Fruit fly (Drosophila melanogaster) whole organism, embryonic: ENCODE results near the gene Grasp65.
A peak's percentile ranks its signal among the peaks of the same experiment; 100 is the strongest.

ENCODE experiments used
- CG10147 ChIP-seq: fragments of 200-800 bp; sonication (Bioruptor generic); optimal IDR thresholded peaks from 2 replicates; lab custom pipeline; 2019; ENCODE audit warnings: missing biosample characterization, mild to moderate bottlenecking, missing genetic modification characterization, moderate library complexity
- CG10209 ChIP-seq: fragments of 200-800 bp; sonication (Bioruptor generic); optimal IDR thresholded peaks from 3 replicates; lab custom pipeline; 2017; ENCODE audit warnings: missing biosample characterization, mild to moderate bottlenecking, missing genetic modification characterization, missing genetic modification reagents
- CG10462 ChIP-seq: fragments of 200-800 bp; sonication (Bioruptor generic); optimal IDR thresholded peaks from 2 replicates; lab custom pipeline; 2016; ENCODE audit warnings: missing biosample characterization, missing genetic modification characterization
- CG11560 ChIP-seq: fragments of 200-800 bp; sonication (Bioruptor generic); IDR thresholded peaks from 3 replicates; pipeline ENCODE4 v1.3.6; 2022; ENCODE audit warnings: missing biosample characterization, missing genetic modification characterization
- CG12071 ChIP-seq: fragments of 200-800 bp; sonication (Bioruptor generic); optimal IDR thresholded peaks from 3 replicates; lab custom pipeline; 2018; ENCODE audit warnings: missing biosample characterization, mild to moderate bottlenecking, missing genetic modification characterization
- CG12942 ChIP-seq: fragments of 200-800 bp; sonication (Bioruptor generic); optimal IDR thresholded peaks from 3 replicates; lab custom pipeline; 2016; ENCODE audit warnings: missing biosample characterization, missing genetic modification characterization
- CG13775 ChIP-seq: fragments of 200-800 bp; sonication (Bioruptor generic); optimal IDR thresholded peaks from 3 replicates; lab custom pipeline; 2017; ENCODE audit warnings: missing biosample characterization, mild to moderate bottlenecking, missing genetic modification characterization
- CG14710 ChIP-seq: fragments of 200-800 bp; sonication (Bioruptor generic); optimal IDR thresholded peaks from 3 replicates; lab custom pipeline; 2019; ENCODE audit warnings: missing biosample characterization, mild to moderate bottlenecking, missing genetic modification characterization, moderate library complexity
- CG15696 ChIP-seq: fragments of 200-800 bp; sonication (Bioruptor generic); optimal IDR thresholded peaks from 2 replicates; lab custom pipeline; 2019; ENCODE audit warnings: missing biosample characterization, mild to moderate bottlenecking, missing genetic modification characterization, moderate library complexity
- CG17912 ChIP-seq: fragments of 200-800 bp; sonication (Bioruptor generic); optimal IDR thresholded peaks from 2 replicates; lab custom pipeline; 2018; ENCODE audit warnings: missing biosample characterization, mild to moderate bottlenecking, missing genetic modification characterization
- CG32532 ChIP-seq: fragments of 200-800 bp; sonication (Bioruptor generic); IDR thresholded peaks from 2 replicates; pipeline ENCODE4 v1.3.6; 2022; ENCODE audit warnings: missing biosample characterization, missing genetic modification characterization
- CG33557 ChIP-seq: fragments of 200-800 bp; sonication (Bioruptor generic); optimal IDR thresholded peaks from 2 replicates; lab custom pipeline; 2019; ENCODE audit warnings: missing biosample characterization, mild to moderate bottlenecking, missing genetic modification characterization, moderate library complexity
- CG34224 ChIP-seq: fragments of 200-800 bp; sonication (Bioruptor generic); IDR thresholded peaks from 3 replicates; pipeline ENCODE4 v1.3.6; 2022; ENCODE audit warnings: missing biosample characterization, missing genetic modification characterization; ENCODE audit not compliant: partially characterized antibody
- CG34422 ChIP-seq: fragments of 200-800 bp; sonication (Bioruptor generic); IDR thresholded peaks from 3 replicates; pipeline ENCODE4 v1.3.6; 2022; ENCODE audit warnings: missing biosample characterization, missing genetic modification characterization
- CG43689 ChIP-seq: fragments of 200-800 bp; sonication (Bioruptor generic); IDR thresholded peaks from 2 replicates; pipeline ENCODE4 v1.3.6; 2022; ENCODE audit warnings: missing biosample characterization, missing genetic modification characterization
- CG6683 ChIP-seq: fragments of 200-800 bp; sonication (Bioruptor generic); optimal IDR thresholded peaks from 2 replicates; lab custom pipeline; 2017; ENCODE audit warnings: missing biosample characterization, mild to moderate bottlenecking, missing genetic modification characterization, missing genetic modification reagents
- CG6791 ChIP-seq: fragments of 200-800 bp; sonication (Bioruptor generic); IDR thresholded peaks from 3 replicates; pipeline ENCODE4 v1.3.6; 2022; ENCODE audit warnings: missing biosample characterization, missing genetic modification characterization; ENCODE audit not compliant: partially characterized antibody
- CG7745 ChIP-seq: fragments of 200-800 bp; sonication (Bioruptor generic); optimal IDR thresholded peaks from 2 replicates; lab custom pipeline; 2018; ENCODE audit warnings: missing biosample characterization, mild to moderate bottlenecking, missing genetic modification characterization, moderate library complexity
- CG7786 ChIP-seq: fragments of 200-800 bp; sonication (Bioruptor generic); optimal IDR thresholded peaks from 2 replicates; lab custom pipeline; 2016; ENCODE audit warnings: missing biosample characterization, missing genetic modification characterization
- CG8089 ChIP-seq: fragments of 200-800 bp; sonication (Bioruptor generic); optimal IDR thresholded peaks from 3 replicates; lab custom pipeline; 2016; ENCODE audit warnings: missing biosample characterization, missing genetic modification characterization
- CG8478 ChIP-seq: fragments of >200 bp; optimal IDR thresholded peaks from 2 replicates; lab custom pipeline; 2018
- CG9609 ChIP-seq: fragments of 200-800 bp; sonication (Bioruptor generic); optimal IDR thresholded peaks from 3 replicates; lab custom pipeline; 2016; ENCODE audit warnings: missing biosample characterization, missing genetic modification characterization
- CG9932 ChIP-seq: fragments of 200-800 bp; sonication (Bioruptor generic); IDR thresholded peaks from 2 replicates; pipeline ENCODE4 v1.3.6; 2022; ENCODE audit warnings: missing biosample characterization, missing genetic modification characterization
- CHES-1-like ChIP-seq: fragments of 200-800 bp; sonication (Bioruptor generic); optimal IDR thresholded peaks from 2 replicates; lab custom pipeline; 2016; ENCODE audit warnings: missing biosample characterization, missing genetic modification characterization
- Camta ChIP-seq: fragments of 200-800 bp; sonication (Bioruptor generic); optimal IDR thresholded peaks from 2 replicates; lab custom pipeline; 2016; ENCODE audit warnings: missing biosample characterization, missing genetic modification characterization
- D19A ChIP-seq: fragments of 200-800 bp; optimal IDR thresholded peaks from 3 replicates; lab custom pipeline; 2019; ENCODE audit warnings: missing biosample characterization, mild to moderate bottlenecking, missing genetic modification characterization, moderate library complexity
- Dek ChIP-seq: fragments of 200-800 bp; sonication (Bioruptor generic); optimal IDR thresholded peaks from 3 replicates; lab custom pipeline; 2019; ENCODE audit warnings: missing biosample characterization, mild to moderate bottlenecking, missing genetic modification characterization, moderate library complexity
- E2f1 ChIP-seq: fragments of 200-800 bp; sonication (Bioruptor generic); IDR thresholded peaks from 2 replicates; pipeline ENCODE4 v1.3.6; 2022; ENCODE audit warnings: missing biosample characterization, missing genetic modification characterization
- Hr39 ChIP-seq: fragments of >200 bp; optimal IDR thresholded peaks from 2 replicates; lab custom pipeline; 2017
- Lpt ChIP-seq: fragments of >200 bp; optimal IDR thresholded peaks from 2 replicates; lab custom pipeline; 2018; ENCODE audit warnings: missing biosample characterization, missing genetic modification characterization
- Max ChIP-seq: fragments of 200-800 bp; sonication (Bioruptor generic); optimal IDR thresholded peaks from 2 replicates; lab custom pipeline; 2016; ENCODE audit warnings: missing biosample characterization, mild to moderate bottlenecking, missing genetic modification characterization
- Myb ChIP-seq: fragments of 200-800 bp; sonication (Bioruptor generic); optimal IDR thresholded peaks from 2 replicates; lab custom pipeline; 2016; ENCODE audit warnings: missing biosample characterization, missing genetic modification characterization
- NC2α ChIP-seq: fragments of 200-800 bp; sonication (Bioruptor generic); optimal IDR thresholded peaks from 2 replicates; lab custom pipeline; 2016; ENCODE audit warnings: missing biosample characterization, missing genetic modification characterization
- Ravus ChIP-seq: fragments of 200-800 bp; sonication (Bioruptor generic); IDR thresholded peaks from 2 replicates; pipeline ENCODE4 v1.3.6; 2022; ENCODE audit warnings: missing biosample characterization, missing genetic modification characterization
- Sin3A ChIP-seq: fragments of >200 bp; optimal IDR thresholded peaks from 2 replicates; lab custom pipeline; 2018
- Trl ChIP-seq, 3 experiments: fragments of >200 bp in 2 of 3; fragments of 200-800 bp in 1 of 3; sonication (Bioruptor generic) in 1 of 3; optimal IDR thresholded peaks; 2 replicates in 1 of 3; 3 replicates in 2 of 3; lab custom pipeline; 2016 to 2017; ENCODE audit warnings: missing biosample characterization in 1 of 3, missing genetic modification characterization in 1 of 3
- ac ChIP-seq: fragments of 200-800 bp; sonication (Bioruptor generic); optimal IDR thresholded peaks from 3 replicates; lab custom pipeline; 2017; ENCODE audit warnings: missing biosample characterization, mild to moderate bottlenecking, missing genetic modification characterization
- az2 ChIP-seq: fragments of 200-800 bp; sonication (Bioruptor generic); optimal IDR thresholded peaks from 3 replicates; lab custom pipeline; 2016; ENCODE audit warnings: missing biosample characterization, missing genetic modification characterization
- bbx ChIP-seq: fragments of 200-800 bp; sonication (Bioruptor generic); IDR thresholded peaks from 2 replicates; pipeline ENCODE4 v1.3.6; 2022; ENCODE audit warnings: missing biosample characterization, missing genetic modification characterization; ENCODE audit not compliant: partially characterized antibody
- bsh ChIP-seq, 2 experiments: fragments of 200-800 bp; sonication (Bioruptor generic); optimal IDR thresholded peaks; 2 replicates each; lab custom pipeline; 2017 to 2018; ENCODE audit warnings: mild to moderate bottlenecking in 2 of 2, missing biosample characterization in 2 of 2, missing genetic modification characterization in 2 of 2, moderate library complexity in 1 of 2
- chif ChIP-seq, 2 experiments: fragments of 200-800 bp; sonication (Bioruptor generic); optimal IDR thresholded peaks; 3 replicates each; lab custom pipeline; 2016; ENCODE audit warnings: missing biosample characterization in 2 of 2, missing genetic modification characterization in 2 of 2
- dan ChIP-seq: fragments of 200-800 bp; sonication (Bioruptor generic); IDR thresholded peaks from 2 replicates; pipeline ENCODE4 v1.3.6; 2022; ENCODE audit warnings: missing biosample characterization, missing genetic modification characterization
- dimm ChIP-seq: fragments of 200-800 bp; sonication (Bioruptor generic); IDR thresholded peaks from 2 replicates; pipeline ENCODE4 v1.3.6; 2022; ENCODE audit warnings: missing biosample characterization, missing genetic modification characterization
- dpn ChIP-seq, 2 experiments: fragments of 200-800 bp; sonication (Bioruptor generic); optimal IDR thresholded peaks; 3 replicates each; lab custom pipeline; 2016; ENCODE audit warnings: missing biosample characterization in 2 of 2, missing genetic modification characterization in 2 of 2
- inv ChIP-seq: fragments of 200-800 bp; sonication (Bioruptor generic); IDR thresholded peaks from 2 replicates; pipeline ENCODE4 v1.3.6; 2022; ENCODE audit warnings: missing biosample characterization, missing genetic modification characterization; ENCODE audit not compliant: partially characterized antibody
- lab ChIP-seq: fragments of 200-800 bp; sonication (Bioruptor generic); optimal IDR thresholded peaks from 3 replicates; lab custom pipeline; 2017; ENCODE audit warnings: missing biosample characterization, missing genetic modification characterization, mild to moderate bottlenecking, moderate library complexity, missing genetic modification reagents
- nerfin-1 ChIP-seq: fragments of 200-800 bp; sonication (Bioruptor generic); optimal IDR thresholded peaks from 3 replicates; lab custom pipeline; 2019; ENCODE audit warnings: missing biosample characterization, mild to moderate bottlenecking, missing genetic modification characterization, moderate library complexity
- pnt ChIP-seq: fragments of 200-800 bp; sonication (Bioruptor generic); optimal IDR thresholded peaks from 3 replicates; lab custom pipeline; 2016; ENCODE audit warnings: missing biosample characterization, missing genetic modification characterization
- run ChIP-seq: fragments of 200-800 bp; sonication (Bioruptor generic); optimal IDR thresholded peaks from 3 replicates; lab custom pipeline; 2018; ENCODE audit warnings: missing biosample characterization, mild to moderate bottlenecking, missing genetic modification characterization
- stc ChIP-seq: fragments of 200-800 bp; sonication (Bioruptor generic); IDR thresholded peaks from 2 replicates; pipeline ENCODE4 v1.3.6; 2022; ENCODE audit warnings: missing biosample characterization, missing genetic modification characterization
- tna ChIP-seq: fragments of 200-800 bp; sonication (Bioruptor generic); IDR thresholded peaks from 2 replicates; pipeline ENCODE4 v1.3.6; 2022; ENCODE audit warnings: missing biosample characterization, missing genetic modification characterization; ENCODE audit not compliant: partially characterized antibody

The Grasp65 gene

dm6 chr3L:19910054-19910414, 14.7 kb upstream of the Grasp65 start, which contains the start of the genes Mi-2 and Prp3 (continued):
- TF ChIP-seq dpn (GFP tag; optimal IDR thresholded peaks at IDR 0.05; lab: Kevin White, UChicago) (peak in 1 of 2 experiments; percentile 17), CG8089 (no peak), bbx (0 out of 2 replicates have a peak, but pooled peaks have one; percentile 15), pnt (GFP tag; lab: Kevin White, UChicago) (no peak), Dek (tag; lab: Kevin White, UChicago) (peak; percentile 8), NC2α (GFP tag; lab: Kevin White, UChicago) (no peak), CG10209 (GFP tag; lab: Kevin White, UChicago) (no peak), Trl (optimal IDR thresholded peaks at IDR 0.05; lab: Kevin White, UChicago) (peak in 1 of 2 experiments; percentile 80), Trl (GFP tag; optimal IDR thresholded peaks at IDR 0.05; lab: Kevin White, UChicago) (peak; percentile 74), Camta (GFP tag; lab: Kevin White, UChicago) (no peak), CG7745 (tag; lab: Kevin White, UChicago) (peak; percentile 57), CG43689 (no peak), bsh (GFP tag; optimal IDR thresholded peaks at IDR 0.05; lab: Kevin White, UChicago) (no peak), CG11560 (tag; lab: Robert Waterston, UW) (no peak), E2f1 (GFP tag; lab: Robert Waterston, UW) (0 out of 2 replicates have a peak, but pooled peaks have one; percentile 14), CHES-1-like (GFP tag; lab: Kevin White, UChicago) (peak; percentile 61), CG34224 (peak; percentile 40; the same call in 1 of the 3 replicates), Lpt (GFP tag; lab: Kevin White, UChicago) (no peak), CG34422 (peak; percentile 70; the same call in 2 of the 3 replicates), CG10462 (GFP tag; lab: Kevin White, UChicago) (no peak), CG9609 (no peak), nerfin-1 (tag; lab: Kevin White, UChicago) (peak; percentile 53), CG7786 (GFP tag; lab: Kevin White, UChicago) (no peak), dan (GFP tag; lab: Robert Waterston, UW) (no peak), Sin3A (lab: Kevin White, UChicago) (peak; percentile 64), stc (GFP tag; lab: Robert Waterston, UW) (no peak), CG10147 (GFP tag; lab: Kevin White, UChicago) (no peak), chif (GFP tag; optimal IDR thresholded peaks at IDR 0.05; lab: Kevin White, UChicago) (no peak), Max (peak; percentile 11), CG15696 (tag; lab: Kevin White, UChicago) (no peak), lab (GFP tag; lab: Kevin White, UChicago) (no peak), ac (no peak), Myb (GFP tag; lab: Kevin White, UChicago) (peak; percentile 84), CG12071 (no peak), run (tag; lab: Kevin White, UChicago) (no peak), Ravus (GFP tag; lab: Robert Waterston, UW) (no peak), inv (no peak), CG9932 (GFP tag; lab: Robert Waterston, UW) (peak; percentile 20; the same call in 1 of the 2 replicates), CG32532 (GFP tag; lab: Robert Waterston, UW) (no peak), D19A (tag; lab: Kevin White, UChicago) (peak; percentile 80), CG6683 (GFP tag; lab: Kevin White, UChicago) (no peak), CG6791 (peak; percentile 54; the same call in 2 of the 3 replicates), CG13775 (peak; percentile 11), Hr39 (lab: Kevin White, UChicago) (no peak), az2 (GFP tag; lab: Kevin White, UChicago) (no peak), dimm (no peak), CG33557 (peak; percentile 20), CG12942 (no peak), tna (GFP tag; lab: Robert Waterston, UW) (no peak), CG8478 (lab: Kevin White, UChicago) (no peak), CG14710 (peak; percentile 57), CG17912 (GFP tag; lab: Kevin White, UChicago) (peak; percentile 42)
